Worm (Caenorhabditis elegans): ENCODE data around the gene F16G10.2.

The F16G10.2 gene

ce11 chrII:2341515-2341914 is 33.6 kb upstream of the F16G10.2 start, which contains the start of gene enri-1:
TSS of gene enri-1 (minus strand) at chrII:2341615.
- TF ChIP-seq lsy-2 (tag; optimal IDR thresholded peaks at IDR 0.05) (no peak), sma-9 (GFP tag; optimal IDR thresholded peaks at IDR 0.05) (no peak), sma-9 (tag; optimal IDR thresholded peaks at IDR 0.05) (no peak), ceh-82 (tag; optimal IDR thresholded peaks at IDR 0.05) (no peak), unc-55 (GFP tag; optimal IDR thresholded peaks at IDR 0.05) (no peak), mbf-1 (tag; optimal IDR thresholded peaks at IDR 0.05) (no peak), blmp-1 (tag; optimal IDR thresholded peaks at IDR 0.05; ENCODE audit: insufficient read depth) (no peak), unc-39 (tag; optimal IDR thresholded peaks at IDR 0.05) (no peak), peb-1 (tag; optimal IDR thresholded peaks at IDR 0.05) (no peak), egl-27 (tag; optimal IDR thresholded peaks at IDR 0.05) (no peak), R02D3.7 (tag; optimal IDR thresholded peaks at IDR 0.05) (no peak), nhr-21 (tag; optimal IDR thresholded peaks at IDR 0.05) (no peak), gmeb-1 (tag; optimal IDR thresholded peaks at IDR 0.05) (no peak), nhr-6 (tag; optimal IDR thresholded peaks at IDR 0.05) (no peak)

ce11 chrII:2342004-2342479 is 33.0 kb upstream of the F16G10.2 start, which contains the start of gene F43C11.6:
TSS of gene F43C11.6 (plus strand) at chrII:2342429.
- peak; percentile 16 for TF ChIP-seq C34F6.9 (tag; optimal IDR thresholded peaks at IDR 0.05)
- TF ChIP-seq unc-55 (GFP tag; optimal IDR thresholded peaks at IDR 0.05): peak; percentile 62
- peak in 1 of 2 experiments; percentile 61 for TF ChIP-seq lsy-2 (tag; optimal IDR thresholded peaks at IDR 0.05)
- no peak for TF ChIP-seq mdl-1 (tag; optimal IDR thresholded peaks at IDR 0.05)
- no peak for TF ChIP-seq sma-9 (GFP tag; optimal IDR thresholded peaks at IDR 0.05)
- TF ChIP-seq sma-9 (tag; optimal IDR thresholded peaks at IDR 0.05): no peak
- TF ChIP-seq lin-13 (GFP tag; optimal IDR thresholded peaks at IDR 0.05): peak; percentile 42
- peak; percentile 13 for TF ChIP-seq nhr-129 (tag; optimal IDR thresholded peaks at IDR 0.05)
- peak; percentile 9 for TF ChIP-seq crh-2 (tag; optimal IDR thresholded peaks at IDR 0.05)
- TF ChIP-seq R02D3.7 (tag; optimal IDR thresholded peaks at IDR 0.05): peak; percentile 69

ce11 chrII:2346672-2347071 is 28.4 kb upstream of the F16G10.2 start, which contains the start of gene F43C11.4:
TSS of gene F43C11.4 (plus strand) at chrII:2346972.
- TF ChIP-seq nhr-10 (tag; optimal IDR thresholded peaks at IDR 0.05) (no peak), unc-39 (tag; optimal IDR thresholded peaks at IDR 0.05) (no peak), ceh-16 (tag; optimal IDR thresholded peaks at IDR 0.05) (no peak), lsy-2 (tag; optimal IDR thresholded peaks at IDR 0.05) (no peak), C34F6.9 (tag; optimal IDR thresholded peaks at IDR 0.05) (no peak), ama-1 (optimal IDR thresholded peaks at IDR 0.05) (no peak), sma-3 (GFP tag; optimal IDR thresholded peaks at IDR 0.05) (no peak)

ce11 chrII:2352546-2352945 is 22.5 kb upstream of the F16G10.2 start, which contains the start of gene F43C11.10:
TSS of gene F43C11.10 (minus strand) at chrII:2352646.
- TF ChIP-seq unc-55 (GFP tag; optimal IDR thresholded peaks at IDR 0.05): no peak
- TF ChIP-seq R02D3.7 (tag; optimal IDR thresholded peaks at IDR 0.05): no peak
- TF ChIP-seq ceh-16 (tag; optimal IDR thresholded peaks at IDR 0.05): no peak
- no peak for TF ChIP-seq snpc-4 (tag; optimal IDR thresholded peaks at IDR 0.05)
- TF ChIP-seq nhr-11 (tag; optimal IDR thresholded peaks at IDR 0.05): no peak
- TF ChIP-seq sem-4 (tag; optimal IDR thresholded peaks at IDR 0.05): no peak
- no peak for TF ChIP-seq C34F6.9 (tag; optimal IDR thresholded peaks at IDR 0.05)

ce11 chrII:2353012-2353411 is 22.1 kb upstream of the F16G10.2 start, which contains the start of gene F43C11.3:
TSS of gene F43C11.3 (plus strand) at chrII:2353312.
- TF ChIP-seq mdl-1 (tag; optimal IDR thresholded peaks at IDR 0.05): no peak
- no peak for TF ChIP-seq sma-9 (GFP tag; optimal IDR thresholded peaks at IDR 0.05)
- no peak for TF ChIP-seq sma-9 (tag; optimal IDR thresholded peaks at IDR 0.05)

ce11 chrII:2354476-2354875 is 20.6 kb upstream of the F16G10.2 start, which contains the start of gene F43C11.2:
TSS of gene F43C11.2 (plus strand) at chrII:2354776.
- TF ChIP-seq gmeb-1 (tag; optimal IDR thresholded peaks at IDR 0.05) (no peak), aly-2 (tag; optimal IDR thresholded peaks at IDR 0.05) (no peak), snpc-4 (tag; optimal IDR thresholded peaks at IDR 0.05) (no peak), unc-55 (GFP tag; optimal IDR thresholded peaks at IDR 0.05) (no peak), nhr-6 (tag; optimal IDR thresholded peaks at IDR 0.05) (no peak), nhr-10 (tag; optimal IDR thresholded peaks at IDR 0.05) (no peak)

ce11 chrII:2356795-2357194 is 18.3 kb upstream of the F16G10.2 start, which contains the start of gene F43C11.1:
TSS of gene F43C11.1 (plus strand) at chrII:2357095.
- TF ChIP-seq sma-3 (GFP tag; optimal IDR thresholded peaks at IDR 0.05) (no peak), ceh-82 (tag; optimal IDR thresholded peaks at IDR 0.05) (no peak), nhr-21 (tag; optimal IDR thresholded peaks at IDR 0.05) (no peak), nhr-237 (tag; optimal IDR thresholded peaks at IDR 0.05) (no peak), mab-5 (tag; optimal IDR thresholded peaks at IDR 0.05) (no peak), R02D3.7 (tag; optimal IDR thresholded peaks at IDR 0.05) (no peak), lsy-2 (tag; optimal IDR thresholded peaks at IDR 0.05) (no peak), nhr-25 (tag; optimal IDR thresholded peaks at IDR 0.05) (no peak), alr-1 (tag; optimal IDR thresholded peaks at IDR 0.05) (no peak), ZK546.5 (tag; optimal IDR thresholded peaks at IDR 0.05) (no peak), nhr-129 (tag; optimal IDR thresholded peaks at IDR 0.05) (no peak), unc-62 (GFP tag; optimal IDR thresholded peaks at IDR 0.05) (no peak)
